Worm (Caenorhabditis elegans) whole organism, L3 larva: ENCODE data around the gene C09B9.1.

ENCODE experiments used
- ZK546.5 ChIP-seq: sonication (generic microtip); optimal IDR thresholded peaks from 2 replicates; lab custom pipeline; 2017; ENCODE audit warnings: missing biosample characterization, missing genetic modification characterization
- aly-2 ChIP-seq: fragments of 150-350 bp; optimal IDR thresholded peaks from 2 replicates; lab custom pipeline; 2014; ENCODE audit warnings: missing biosample characterization, missing genetic modification characterization
- ama-1 ChIP-seq: fragments of 150-350 bp; optimal IDR thresholded peaks from 2 replicates; lab custom pipeline; 2018
- ceh-16 ChIP-seq: sonication (generic microtip); optimal IDR thresholded peaks from 2 replicates; lab custom pipeline; 2017; ENCODE audit warnings: missing biosample characterization, missing genetic modification characterization
- ceh-28 ChIP-seq: fragments of 150-350 bp; optimal IDR thresholded peaks from 2 replicates; lab custom pipeline; 2014; ENCODE audit warnings: missing biosample characterization, missing genetic modification reagents, missing genetic modification characterization
- ceh-82 ChIP-seq: fragments of 150-350 bp; optimal IDR thresholded peaks from 2 replicates; lab custom pipeline; 2014; ENCODE audit warnings: missing biosample characterization, missing genetic modification characterization
- ceh-9 ChIP-seq: sonication (generic microtip); optimal IDR thresholded peaks from 2 replicates; lab custom pipeline; 2018; ENCODE audit warnings: missing biosample characterization, missing genetic modification characterization
- daf-12 ChIP-seq: fragments of 150-350 bp; optimal IDR thresholded peaks from 2 replicates; lab custom pipeline; 2014; ENCODE audit warnings: missing biosample characterization, missing genetic modification reagents, missing genetic modification characterization
- egl-27 ChIP-seq: sonication (generic microtip); optimal IDR thresholded peaks from 4 replicates; lab custom pipeline; 2017; ENCODE audit warnings: missing biosample characterization, missing genetic modification reagents, missing genetic modification characterization
- elt-1 ChIP-seq: fragments of 150-350 bp; optimal IDR thresholded peaks from 2 replicates; lab custom pipeline; 2014; ENCODE audit warnings: missing biosample characterization, missing genetic modification characterization
- elt-3 ChIP-seq, 3 experiments: fragments of 150-350 bp in 1 of 3; sonication (generic microtip) in 2 of 3; optimal IDR thresholded peaks; 2 replicates in 2 of 3; 4 replicates in 1 of 3; lab custom pipeline; 2014 to 2017; ENCODE audit warnings: missing biosample characterization in 3 of 3, missing genetic modification characterization in 3 of 3
- eor-1 ChIP-seq, 2 experiments: fragments of 150-350 bp; optimal IDR thresholded peaks; 2 replicates each; lab custom pipeline; 2014 to 2018; ENCODE audit warnings: missing biosample characterization in 2 of 2, missing genetic modification characterization in 2 of 2
- fkh-10 ChIP-seq: sonication (generic microtip); optimal IDR thresholded peaks from 2 replicates; lab custom pipeline; 2017; ENCODE audit warnings: missing biosample characterization, missing genetic modification reagents, missing genetic modification characterization
- hmg-11 ChIP-seq: sonication (generic microtip); optimal IDR thresholded peaks from 2 replicates; lab custom pipeline; 2016; ENCODE audit warnings: missing genetic modification characterization, missing compliant biosample characterization
- jun-1 ChIP-seq: fragments of 150-350 bp; optimal IDR thresholded peaks from 2 replicates; lab custom pipeline; 2014; ENCODE audit warnings: missing biosample characterization, missing genetic modification reagents, missing genetic modification characterization
- lin-15B ChIP-seq: fragments of 150-350 bp; optimal IDR thresholded peaks from 2 replicates; lab custom pipeline; 2014; ENCODE audit warnings: missing biosample characterization, missing genetic modification characterization
- lin-39 ChIP-seq: fragments of 150-350 bp; optimal IDR thresholded peaks from 2 replicates; lab custom pipeline; 2018; ENCODE audit warnings: missing biosample characterization, missing genetic modification reagents, missing genetic modification characterization
- lsy-12 ChIP-seq: sonication (generic microtip); optimal IDR thresholded peaks from 2 replicates; lab custom pipeline; 2016; ENCODE audit warnings: mild to moderate bottlenecking, missing genetic modification characterization, missing compliant biosample characterization
- mdl-1 ChIP-seq: fragments of 150-350 bp; optimal IDR thresholded peaks from 2 replicates; lab custom pipeline; 2014; ENCODE audit warnings: missing biosample characterization, missing genetic modification characterization
- mml-1 ChIP-seq: fragments of 150-350 bp; sonication (generic microtip); optimal IDR thresholded peaks from 3 replicates; lab custom pipeline; 2014; ENCODE audit warnings: missing biosample characterization, missing genetic modification characterization
- nfya-1 ChIP-seq: sonication (generic microtip); optimal IDR thresholded peaks from 2 replicates; lab custom pipeline; 2017; ENCODE audit warnings: missing genetic modification characterization, mild to moderate bottlenecking, missing compliant biosample characterization, antibody characterized with exemption, moderate library complexity; ENCODE audit not compliant: insufficient read depth
- nhr-11 ChIP-seq: fragments of 150-350 bp; optimal IDR thresholded peaks from 2 replicates; lab custom pipeline; 2014; ENCODE audit warnings: missing biosample characterization, missing genetic modification characterization
- nhr-12 ChIP-seq: fragments of 150-350 bp; optimal IDR thresholded peaks from 2 replicates; lab custom pipeline; 2014; ENCODE audit warnings: missing biosample characterization, missing genetic modification characterization
- nhr-237 ChIP-seq: fragments of 150-350 bp; optimal IDR thresholded peaks from 2 replicates; lab custom pipeline; 2014; ENCODE audit warnings: missing biosample characterization, missing genetic modification characterization
- nhr-25 ChIP-seq: sonication (generic microtip); optimal IDR thresholded peaks from 2 replicates; lab custom pipeline; 2017; ENCODE audit warnings: missing biosample characterization, missing genetic modification characterization
- nhr-43 ChIP-seq: sonication (generic microtip); optimal IDR thresholded peaks from 2 replicates; lab custom pipeline; 2016; ENCODE audit warnings: mild to moderate bottlenecking, missing genetic modification characterization, missing compliant biosample characterization; ENCODE audit not compliant: poor library complexity, severe bottlenecking
- nhr-67 ChIP-seq: fragments of 150-350 bp; optimal IDR thresholded peaks from 2 replicates; lab custom pipeline; 2014; ENCODE audit warnings: missing biosample characterization, missing genetic modification characterization
- nhr-77 ChIP-seq: fragments of 150-350 bp; optimal IDR thresholded peaks from 2 replicates; lab custom pipeline; 2014; ENCODE audit warnings: missing biosample characterization, missing genetic modification characterization
- pqm-1 ChIP-seq: fragments of 150-350 bp; optimal IDR thresholded peaks from 2 replicates; lab custom pipeline; 2017; ENCODE audit warnings: missing biosample characterization, missing genetic modification characterization, inconsistent platforms
- skn-1 ChIP-seq: fragments of 150-350 bp; optimal IDR thresholded peaks from 2 replicates; lab custom pipeline; 2014; ENCODE audit warnings: missing biosample characterization, missing genetic modification characterization
- snpc-4 ChIP-seq: fragments of 150-350 bp; optimal IDR thresholded peaks from 2 replicates; lab custom pipeline; 2014; ENCODE audit warnings: missing biosample characterization, missing genetic modification characterization
- unc-62 ChIP-seq: fragments of 150-350 bp; sonication (generic microtip); optimal IDR thresholded peaks from 4 replicates; lab custom pipeline; 2014; ENCODE audit warnings: missing biosample characterization, missing genetic modification reagents, missing genetic modification characterization
- zag-1 ChIP-seq: fragments of 150-350 bp; optimal IDR thresholded peaks from 2 replicates; lab custom pipeline; 2014; ENCODE audit warnings: missing biosample characterization, missing genetic modification characterization
- ztf-4 ChIP-seq: fragments of 150-350 bp; optimal IDR thresholded peaks from 2 replicates; lab custom pipeline; 2014; ENCODE audit warnings: missing biosample characterization, missing genetic modification characterization

The C09B9.1 gene

DNA sequence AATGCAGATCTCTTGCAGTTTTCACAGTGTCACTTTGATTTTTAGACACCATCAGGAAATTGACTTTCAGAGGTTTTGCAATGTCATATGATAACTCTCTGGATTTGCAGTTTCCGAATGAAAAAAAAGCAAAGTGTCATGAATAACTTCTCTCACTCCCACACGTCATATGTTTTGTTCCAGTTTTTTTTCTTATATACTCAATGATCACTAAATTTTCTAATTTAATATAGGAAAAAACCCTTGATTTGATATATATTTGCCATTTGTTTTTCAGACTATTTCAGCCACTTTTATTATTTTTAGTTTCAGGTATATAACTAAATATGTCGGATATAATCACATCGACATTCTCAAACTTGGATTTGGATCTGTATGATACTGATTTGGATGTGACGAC, at the start of gene C09B9.1:
C09B9.1 (plus strand) TSS at position 301 of the 400 bp plus-strand sequence.
- TF ChIP-seq aly-2 (tag; lab: Kevin White, UChicago) (no peak), ztf-4 (no peak), nhr-237 (tag; lab: Kevin White, UChicago) (no peak), nhr-12 (tag; lab: Kevin White, UChicago) (no peak), zag-1 (tag; lab: Kevin White, UChicago) (no peak), unc-62 (no peak), mdl-1 (tag; lab: Kevin White, UChicago) (no peak), elt-1 (tag; lab: Kevin White, UChicago) (no peak), pqm-1 (tag; lab: Kevin White, UChicago) (no peak), egl-27 (tag; lab: Kevin White, UChicago) (no peak), hmg-11 (tag; lab: Kevin White, UChicago) (no peak)

DNA sequence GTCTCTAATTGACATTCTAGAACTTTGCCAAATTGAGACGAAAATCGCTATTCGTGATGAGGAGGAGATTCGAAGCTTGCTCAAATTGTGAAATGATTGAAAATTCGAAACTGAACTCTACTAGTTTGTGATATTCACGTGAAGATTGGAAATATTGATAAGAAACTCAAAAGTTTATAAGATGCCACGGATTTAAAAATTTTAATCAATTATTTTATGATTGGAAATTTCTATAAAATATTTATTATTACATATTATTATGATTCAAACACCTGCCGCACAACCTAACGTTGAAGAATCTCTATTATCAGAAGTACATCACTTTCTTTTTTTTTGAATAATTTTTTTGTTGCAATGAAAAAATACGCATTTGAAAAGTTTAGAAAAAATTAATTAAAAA, 49.1 kb upstream of the C09B9.1 start, which contains the start of gene E03H12.7:
E03H12.7 (minus strand) TSS at position 101 of the 400 bp plus-strand sequence.
- TF ChIP-seq snpc-4 (tag; lab: Kevin White, UChicago) (no peak), nhr-43 (tag; lab: Kevin White, UChicago) (no peak), aly-2 (tag; lab: Kevin White, UChicago) (no peak)
- TF ChIP-seq, all 47 proteins: peak for 0

DNA sequence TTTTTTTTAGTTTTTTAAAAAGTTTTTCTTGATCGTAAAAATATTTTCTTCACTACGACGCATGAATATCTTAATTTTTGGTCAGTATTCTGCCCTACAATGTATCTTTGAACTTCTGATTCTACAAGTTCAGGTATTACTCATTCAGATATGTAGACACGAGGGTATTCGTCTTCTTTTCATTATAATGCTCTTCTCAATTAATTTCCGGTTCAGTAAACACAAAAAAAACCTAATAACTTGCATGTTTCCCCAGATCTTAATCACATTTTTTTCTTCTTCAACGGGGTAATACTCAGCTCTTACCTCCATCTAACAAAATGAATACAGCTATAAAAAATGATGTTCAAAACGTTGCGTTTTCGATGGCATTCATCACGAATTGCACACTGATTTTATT, 45.5 kb upstream of the C09B9.1 start, which contains the start of gene str-162:
str-162 (plus strand) TSS at position 301 of the 400 bp plus-strand sequence.
- no peak for TF ChIP-seq ZK546.5
- TF ChIP-seq zag-1 (tag; lab: Kevin White, UChicago), result no peak
- TF ChIP-seq ceh-82 (tag; lab: Kevin White, UChicago), result no peak
- TF ChIP-seq eor-1 (tag; optimal IDR thresholded peaks at IDR 0.05; lab: Kevin White, UChicago), result no peak
- no peak for TF ChIP-seq nfya-1 (tag; lab: Kevin White, UChicago)
- TF ChIP-seq unc-62, result no peak
- TF ChIP-seq elt-3 (tag; optimal IDR thresholded peaks at IDR 0.05; lab: Kevin White, UChicago), result no peak
- TF ChIP-seq nhr-237 (tag; lab: Kevin White, UChicago), result no peak
- no peak for TF ChIP-seq snpc-4 (tag; lab: Kevin White, UChicago)
- no peak for TF ChIP-seq jun-1 (tag; lab: Kevin White, UChicago)
- no peak for TF ChIP-seq mdl-1 (tag; lab: Kevin White, UChicago)
- no peak for TF ChIP-seq nhr-11 (tag; lab: Kevin White, UChicago)
- TF ChIP-seq lin-15B (tag; lab: Kevin White, UChicago), result no peak
- no peak for TF ChIP-seq ceh-28 (tag; lab: Kevin White, UChicago)
- no peak for TF ChIP-seq lin-39 (tag; lab: Kevin White, UChicago)
- TF ChIP-seq mml-1 (tag; lab: Kevin White, UChicago), result no peak
- TF ChIP-seq ztf-4, result no peak
- no peak for TF ChIP-seq ama-1 (lab: Kevin White, UChicago)
- no peak for TF ChIP-seq pqm-1 (tag; lab: Kevin White, UChicago)
- no peak for TF ChIP-seq daf-12 (tag; lab: Kevin White, UChicago)

DNA sequence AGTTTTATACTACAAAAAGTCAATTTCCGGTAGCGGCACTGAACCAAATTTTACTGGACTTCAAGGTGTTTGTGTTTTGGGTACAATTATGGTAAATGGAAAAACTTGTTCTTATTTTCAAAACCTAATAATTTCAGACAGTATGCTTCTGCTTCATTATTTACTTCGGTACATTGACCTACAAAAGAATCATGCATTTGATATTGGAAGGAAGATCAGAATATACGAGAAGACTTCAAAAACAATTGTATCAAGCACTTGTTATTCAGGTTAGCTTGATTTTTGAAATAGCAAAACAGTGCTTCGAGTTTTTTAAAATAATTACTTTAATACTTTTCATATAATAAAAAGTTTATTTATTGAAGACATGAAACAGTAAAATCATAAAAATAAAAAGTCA, 44.5 kb upstream of the C09B9.1 start:
- TF ChIP-seq daf-12 (tag; lab: Kevin White, UChicago) (no peak), lsy-12 (tag; lab: Kevin White, UChicago) (no peak), nhr-67 (tag; lab: Kevin White, UChicago) (no peak), egl-27 (tag; lab: Kevin White, UChicago) (no peak), fkh-10 (GFP tag; lab: Kevin White, UChicago) (no peak), nhr-12 (tag; lab: Kevin White, UChicago) (no peak)

DNA sequence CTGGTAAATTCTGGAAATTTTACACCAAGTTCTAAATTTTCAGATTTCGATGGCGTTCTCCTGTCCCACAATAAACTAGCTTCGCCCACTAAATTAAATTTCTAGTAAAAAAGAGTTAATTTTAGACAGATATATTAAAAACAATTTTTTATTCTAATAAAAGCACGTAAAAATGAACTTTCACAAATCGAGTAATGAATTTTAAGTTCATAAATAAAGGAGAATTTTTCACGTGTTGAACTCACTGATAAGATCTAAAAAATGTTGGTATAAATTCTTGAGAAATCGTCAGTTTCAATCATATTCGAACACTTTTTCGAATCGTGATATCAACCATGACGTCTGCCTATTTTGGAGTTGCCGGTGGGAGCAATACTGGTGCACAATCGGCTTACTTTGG, 41.7 kb upstream of the C09B9.1 start, which contains the start of gene ssq-2:
ssq-2 (plus strand) TSS at position 301 of the 400 bp plus-strand sequence.
- TF ChIP-seq nhr-11 (tag; lab: Kevin White, UChicago), result no peak
- no peak for TF ChIP-seq lin-39 (tag; lab: Kevin White, UChicago)
- no peak for TF ChIP-seq ztf-4
- no peak for TF ChIP-seq nhr-25
- no peak for TF ChIP-seq skn-1 (tag; lab: Kevin White, UChicago)
- no peak for TF ChIP-seq hmg-11 (tag; lab: Kevin White, UChicago)
- TF ChIP-seq ceh-16 (tag; lab: Kevin White, UChicago), result no peak
- no peak for TF ChIP-seq eor-1 (tag; optimal IDR thresholded peaks at IDR 0.05; lab: Kevin White, UChicago)
- no peak for TF ChIP-seq ceh-9
- no peak for TF ChIP-seq ceh-28 (tag; lab: Kevin White, UChicago)
- TF ChIP-seq unc-62, result no peak
- TF ChIP-seq nhr-67 (tag; lab: Kevin White, UChicago), result no peak
- TF ChIP-seq elt-1 (tag; lab: Kevin White, UChicago), result no peak
- no peak for TF ChIP-seq nhr-77 (tag; lab: Kevin White, UChicago)
- no peak for TF ChIP-seq ceh-82 (tag; lab: Kevin White, UChicago)
